Worm (Caenorhabditis elegans) whole organism, L2 larva: ENCODE measurements around the gene fubl-3.
A peak's percentile ranks its signal among the peaks of the same experiment; 100 is the strongest.

Experiments used
- F13H6.1 ChIP-seq: sonication (generic microtip); optimal IDR thresholded peaks from 2 replicates; lab custom pipeline; 2016; ENCODE audit warnings: missing genetic modification characterization, missing compliant biosample characterization
- R02D3.7 ChIP-seq: fragments of 150-350 bp; optimal IDR thresholded peaks from 2 replicates; lab custom pipeline; 2014; ENCODE audit warnings: missing biosample characterization, missing genetic modification characterization
- egl-27 ChIP-seq: sonication (generic microtip); optimal IDR thresholded peaks from 3 replicates; lab custom pipeline; 2017; ENCODE audit warnings: missing biosample characterization, missing genetic modification reagents, missing genetic modification characterization
- elt-1 ChIP-seq: fragments of 150-350 bp; optimal IDR thresholded peaks from 2 replicates; lab custom pipeline; 2014; ENCODE audit warnings: missing biosample characterization, missing genetic modification characterization
- lin-13 ChIP-seq: fragments of 150-350 bp; optimal IDR thresholded peaks from 2 replicates; lab custom pipeline; 2014; ENCODE audit warnings: missing biosample characterization, missing genetic modification reagents, missing genetic modification characterization
- nhr-21 ChIP-seq: fragments of 150-350 bp; optimal IDR thresholded peaks from 2 replicates; lab custom pipeline; 2014; ENCODE audit warnings: missing biosample characterization, missing genetic modification characterization
- nhr-237 ChIP-seq: fragments of 150-350 bp; optimal IDR thresholded peaks from 2 replicates; lab custom pipeline; 2014; ENCODE audit warnings: missing biosample characterization, missing genetic modification characterization
- nhr-25 ChIP-seq: fragments of 150-350 bp; sonication (generic microtip); optimal IDR thresholded peaks from 3 replicates; lab custom pipeline; 2014; ENCODE audit warnings: missing biosample characterization, missing genetic modification characterization
- nhr-77 ChIP-seq: fragments of 150-350 bp; optimal IDR thresholded peaks from 2 replicates; lab custom pipeline; 2014; ENCODE audit warnings: missing biosample characterization, missing genetic modification characterization
- snpc-4 ChIP-seq: fragments of 150-350 bp; optimal IDR thresholded peaks from 2 replicates; lab custom pipeline; 2014; ENCODE audit warnings: missing biosample characterization, missing genetic modification characterization
- zag-1 ChIP-seq: fragments of 150-350 bp; optimal IDR thresholded peaks from 2 replicates; lab custom pipeline; 2014; ENCODE audit warnings: missing biosample characterization, missing genetic modification characterization
- ztf-11 ChIP-seq: sonication (generic microtip); optimal IDR thresholded peaks from 2 replicates; lab custom pipeline; 2017; ENCODE audit warnings: missing biosample characterization, missing genetic modification characterization

DNA sequence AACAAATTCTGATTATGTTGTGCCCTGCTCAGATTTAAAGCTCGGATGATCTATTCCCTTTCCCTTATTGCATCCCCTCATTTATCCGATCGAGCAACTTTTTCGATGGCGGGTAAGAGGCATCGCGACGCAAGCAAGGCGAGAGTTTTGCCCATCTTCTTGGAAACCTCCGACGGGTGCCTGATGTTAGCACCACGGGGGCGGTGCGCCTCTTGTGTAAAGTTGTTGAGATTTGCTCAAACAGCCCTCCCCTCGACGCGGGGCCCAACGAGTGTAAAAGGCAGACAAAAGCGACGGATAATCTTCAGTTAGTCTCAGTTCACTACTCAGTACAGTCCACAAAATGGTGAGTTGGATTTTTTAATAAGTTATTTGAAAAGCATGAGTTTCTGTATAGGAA is 24.6 kb downstream of the fubl-3 start, which contains the start of gene mlc-1:
- TF ChIP-seq snpc-4 (tag; lab: Kevin White, UChicago) (no peak), zag-1 (tag; lab: Kevin White, UChicago) (no peak), nhr-77 (tag; lab: Kevin White, UChicago) (no peak), ztf-11 (no peak), elt-1 (tag; lab: Kevin White, UChicago) (no peak), F13H6.1 (tag; lab: Kevin White, UChicago) (peak; percentile 54), lin-13 (no peak), nhr-237 (tag; lab: Kevin White, UChicago) (no peak), R02D3.7 (tag; lab: Kevin White, UChicago) (no peak), nhr-25 (no peak), egl-27 (tag; lab: Kevin White, UChicago) (no peak), nhr-21 (tag; lab: Kevin White, UChicago) (no peak)
